Fruit fly (Drosophila melanogaster): ENCODE data around the gene CG10214.

dm6 chr3R:23757912-23758607 is 9.2 kb downstream of the CG10214 start, which contains the start of the genes PTPMT1 and Hrd3:
- no peak for TF ChIP-seq ttk (optimal IDR thresholded peaks at IDR 0.05)
- no peak for TF ChIP-seq Sin3A (optimal IDR thresholded peaks at IDR 0.05)
- TF ChIP-seq insv (optimal IDR thresholded peaks at IDR 0.05): no peak
- no peak for TF ChIP-seq h (optimal IDR thresholded peaks at IDR 0.05)
- TF ChIP-seq Myc (optimal IDR thresholded peaks at IDR 0.05): no peak

Data from Kc167 (cell line).